Worm (Caenorhabditis elegans): ENCODE results near the gene fbxb-77.

Gene fbxb-77

DNA sequence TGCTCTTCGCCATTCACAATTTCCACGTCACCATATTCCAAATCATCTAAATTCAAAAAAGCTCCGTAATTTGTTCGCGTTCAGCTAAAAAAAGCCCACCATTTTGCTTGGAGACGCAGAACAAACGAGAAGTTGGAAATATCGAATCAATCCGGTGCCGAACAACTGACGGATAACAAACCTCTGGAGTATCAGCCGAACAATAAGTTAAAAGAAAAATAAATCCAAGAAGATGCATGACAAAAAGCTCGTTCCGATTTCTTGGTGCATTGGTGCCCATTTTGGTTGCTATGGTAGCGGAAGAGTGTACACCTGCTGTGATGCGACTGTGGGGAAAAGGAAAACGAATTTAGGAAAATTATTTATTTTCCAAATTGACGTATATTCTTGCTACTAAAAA, 8.4 kb downstream of the fbxb-77 start, which contains the start of gene tctn-1:
Gene tctn-1, minus strand, starts transcription at position 280 of the 400 bp plus-strand sequence.
- TF ChIP-seq scrt-1 (GFP tag; IDR thresholded peaks at IDR 0.05) (no peak), ama-1 (optimal IDR thresholded peaks at IDR 0.05) (peak; percentile 14)

- TF ChIP-seq tra-4 (tag; optimal IDR thresholded peaks at IDR 0.05) (no peak), tbx-37 (GFP tag; conservative IDR thresholded peaks at IDR 0.05) (no peak), pes-1 (GFP tag; IDR thresholded peaks at IDR 0.05) (0 out of 2 replicates have a peak, but pooled peaks have one; percentile 34), sea-1 (GFP tag; conservative IDR thresholded peaks at IDR 0.05) (no peak), hmbx-1 (tag; optimal IDR thresholded peaks at IDR 0.05) (no peak), F13C5.2 (tag; optimal IDR thresholded peaks at IDR 0.05) (peak; percentile 34), scrt-1 (GFP tag; IDR thresholded peaks at IDR 0.05) (no peak), flt-1 (GFP tag; IDR thresholded peaks at IDR 0.05) (no peak), hnd-1 (tag; optimal IDR thresholded peaks at IDR 0.05) (no peak)
Observed at ce11 chrIV:4745422-4745821, 10.5 kb downstream of the fbxb-77 start, which contains the start of gene timm-17B.1. Gene timm-17B.1 (minus strand): TSS chrIV:4745492.

DNA sequence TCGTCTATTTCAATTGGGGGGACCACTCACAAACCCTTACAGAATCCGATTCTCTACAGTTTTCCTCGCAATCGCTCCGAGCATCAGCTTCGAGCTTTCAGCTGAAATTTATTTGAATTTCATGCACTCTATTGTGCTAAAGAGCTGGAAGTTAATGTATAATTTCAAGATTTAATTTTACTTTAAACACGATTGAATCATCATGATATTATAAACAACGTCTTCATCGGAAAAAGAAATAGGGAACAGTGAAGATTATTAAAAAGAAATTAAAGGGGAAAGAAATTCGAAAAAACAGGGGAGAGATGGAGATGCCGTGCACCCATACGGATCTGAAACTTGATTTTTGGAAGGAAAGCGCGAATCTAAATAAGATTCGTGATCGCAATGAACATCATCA, 11.8 kb downstream of the fbxb-77 start, which contains the start of gene hoe-1:
Gene hoe-1, minus strand, starts transcription at position 101 of the 400 bp plus-strand sequence.
- no peak for TF ChIP-seq ceh-13 (GFP tag; optimal IDR thresholded peaks at IDR 0.05)
- TF ChIP-seq tra-4 (tag; optimal IDR thresholded peaks at IDR 0.05): no peak
- no peak for TF ChIP-seq tbx-11 (GFP tag; IDR thresholded peaks at IDR 0.05)
- TF ChIP-seq aly-1 (tag; optimal IDR thresholded peaks at IDR 0.05): no peak
- no peak for TF ChIP-seq ceh-36 (tag; optimal IDR thresholded peaks at IDR 0.05)
- TF ChIP-seq ama-1 (optimal IDR thresholded peaks at IDR 0.05): no peak
- TF ChIP-seq tbx-37 (GFP tag; conservative IDR thresholded peaks at IDR 0.05): no peak

- no peak for TF ChIP-seq hnd-1 (tag; optimal IDR thresholded peaks at IDR 0.05)
- no peak for TF ChIP-seq hmbx-1 (tag; optimal IDR thresholded peaks at IDR 0.05)
- TF ChIP-seq aly-1 (tag; optimal IDR thresholded peaks at IDR 0.05): no peak
- TF ChIP-seq tbx-11 (GFP tag; IDR thresholded peaks at IDR 0.05): no peak
- TF ChIP-seq pes-1 (GFP tag; IDR thresholded peaks at IDR 0.05): no peak
- TF ChIP-seq tra-4 (tag; optimal IDR thresholded peaks at IDR 0.05): no peak
- TF ChIP-seq ets-7 (tag; optimal IDR thresholded peaks at IDR 0.05): no peak
- TF ChIP-seq scrt-1 (GFP tag; IDR thresholded peaks at IDR 0.05): no peak
- TF ChIP-seq hmg-4 (GFP tag; optimal IDR thresholded peaks at IDR 0.05): no peak
- no peak for TF ChIP-seq flt-1 (GFP tag; IDR thresholded peaks at IDR 0.05)
- no peak for TF ChIP-seq ceh-13 (GFP tag; optimal IDR thresholded peaks at IDR 0.05)
Observed at ce11 chrIV:4742480-4742879, 13.5 kb downstream of the fbxb-77 start.

- no peak for TF ChIP-seq aly-1 (tag; optimal IDR thresholded peaks at IDR 0.05)
- no peak for TF ChIP-seq flt-1 (GFP tag; IDR thresholded peaks at IDR 0.05)
- TF ChIP-seq ama-1 (optimal IDR thresholded peaks at IDR 0.05): no peak
- no peak for TF ChIP-seq hmg-4 (GFP tag; optimal IDR thresholded peaks at IDR 0.05)
- no peak for TF ChIP-seq hmbx-1 (tag; optimal IDR thresholded peaks at IDR 0.05)
- TF ChIP-seq tbx-37 (GFP tag; conservative IDR thresholded peaks at IDR 0.05): no peak
- no peak for TF ChIP-seq ets-7 (tag; optimal IDR thresholded peaks at IDR 0.05)
- TF ChIP-seq tbx-11 (GFP tag; IDR thresholded peaks at IDR 0.05): no peak
- no peak for TF ChIP-seq scrt-1 (GFP tag; IDR thresholded peaks at IDR 0.05)
- no peak for TF ChIP-seq B0310.2 (tag; optimal IDR thresholded peaks at IDR 0.05)
- TF ChIP-seq tra-4 (tag; optimal IDR thresholded peaks at IDR 0.05): no peak
- TF ChIP-seq ceh-36 (tag; optimal IDR thresholded peaks at IDR 0.05): no peak
Observed at ce11 chrIV:4737258-4737657, 18.7 kb downstream of the fbxb-77 start, which contains the start of gene fbxb-78. Gene fbxb-78 (plus strand): TSS chrIV:4737558.

ce11 chrIV:4727935-4728334, 28.0 kb downstream of the fbxb-77 start:
- peak; percentile 73 for TF ChIP-seq pes-1 (GFP tag; IDR thresholded peaks at IDR 0.05)
- TF ChIP-seq tbx-37 (GFP tag; conservative IDR thresholded peaks at IDR 0.05): peak; percentile 56; the same call in 1 of the 2 replicates
- peak; percentile 51; the same call in 1 of the 2 replicates for TF ChIP-seq scrt-1 (GFP tag; IDR thresholded peaks at IDR 0.05)
- TF ChIP-seq F13C5.2 (tag; optimal IDR thresholded peaks at IDR 0.05): peak; percentile 3
- TF ChIP-seq sea-1 (GFP tag; conservative IDR thresholded peaks at IDR 0.05): peak; percentile 67; the same call in 1 of the 2 replicates
- 0 out of 2 replicates have a peak, but pooled peaks have one; percentile 50 for TF ChIP-seq tbx-11 (GFP tag; IDR thresholded peaks at IDR 0.05)

ce11 chrIV:4725478-4725920, 30.5 kb downstream of the fbxb-77 start:
- TF ChIP-seq tbx-37 (GFP tag; conservative IDR thresholded peaks at IDR 0.05) (peak; percentile 67; the same call in 1 of the 2 replicates), flt-1 (GFP tag; IDR thresholded peaks at IDR 0.05) (0 out of 2 replicates have a peak, but pooled peaks have one; percentile 38), scrt-1 (GFP tag; IDR thresholded peaks at IDR 0.05) (peak; percentile 74), sea-1 (GFP tag; conservative IDR thresholded peaks at IDR 0.05) (0 out of 2 replicates have a peak, but pooled peaks have one; percentile 50), pes-1 (GFP tag; IDR thresholded peaks at IDR 0.05) (peak; percentile 72)

DNA sequence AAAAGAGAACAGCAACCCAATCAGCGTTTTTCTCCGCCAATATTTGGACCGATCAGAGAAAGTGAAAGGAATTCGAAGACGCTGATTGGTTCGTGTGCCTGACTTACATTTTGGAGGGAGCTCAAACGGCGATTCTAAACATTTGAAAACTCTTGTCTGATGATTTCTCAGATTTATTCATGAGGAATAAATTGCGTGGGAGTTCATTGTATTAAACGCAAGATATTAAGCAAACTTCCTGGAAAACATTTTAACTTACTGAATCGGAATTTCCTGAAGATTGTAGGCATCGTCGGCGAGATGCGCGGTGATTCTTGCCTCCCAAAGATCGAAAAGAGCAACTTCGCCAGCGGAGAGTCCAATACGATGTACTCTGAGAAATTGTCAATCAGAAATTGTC, 31.4 kb downstream of the fbxb-77 start, which contains the start of gene K08F11.1:
Gene K08F11.1, plus strand, starts transcription at position 301 of the 400 bp plus-strand sequence.
- no peak for TF ChIP-seq flt-1 (GFP tag; IDR thresholded peaks at IDR 0.05)
- TF ChIP-seq ama-1 (optimal IDR thresholded peaks at IDR 0.05): no peak
- TF ChIP-seq hmbx-1 (tag; optimal IDR thresholded peaks at IDR 0.05): no peak
- TF ChIP-seq ets-7 (tag; optimal IDR thresholded peaks at IDR 0.05): no peak
- no peak for TF ChIP-seq hmg-4 (GFP tag; optimal IDR thresholded peaks at IDR 0.05)
- no peak for TF ChIP-seq sea-1 (GFP tag; conservative IDR thresholded peaks at IDR 0.05)
- no peak for TF ChIP-seq ceh-36 (tag; optimal IDR thresholded peaks at IDR 0.05)
- TF ChIP-seq hnd-1 (tag; optimal IDR thresholded peaks at IDR 0.05): no peak
- TF ChIP-seq B0310.2 (tag; optimal IDR thresholded peaks at IDR 0.05): no peak
- TF ChIP-seq ceh-13 (GFP tag; optimal IDR thresholded peaks at IDR 0.05): no peak
- no peak for TF ChIP-seq tra-4 (tag; optimal IDR thresholded peaks at IDR 0.05)
- TF ChIP-seq F13C5.2 (tag; optimal IDR thresholded peaks at IDR 0.05): no peak
- TF ChIP-seq scrt-1 (GFP tag; IDR thresholded peaks at IDR 0.05): no peak
- TF ChIP-seq tbx-11 (GFP tag; IDR thresholded peaks at IDR 0.05): no peak
- TF ChIP-seq pes-1 (GFP tag; IDR thresholded peaks at IDR 0.05): no peak

Data from whole organism, early embryonic.